4 fruit fly cellular contexts compared by ENCODE assay signal in genomic region chr3L:10227094-10227493, dm6.
TF ChIP-seq lines count a peak whose summit lies in the region.

No protein-coding gene starts in this region.

- no peak for TF ChIP-seq CTCF in whole organism, embryonic (GFP tag; optimal IDR thresholded peaks at IDR 0.05; lab: Kevin White, UChicago)

TF ChIP-seq in whole organism, embryonic, 481 proteins besides CTCF, POLR2A, EP300 and RAD21:
- no peak for TF ChIP-seq Spps (tag; optimal IDR thresholded peaks at IDR 0.05; lab: Kevin White, UChicago)
- TF ChIP-seq CG4404 (GFP tag; IDR thresholded peaks at IDR 0.05; lab: Robert Waterston, UW): 0 out of 2 replicates have a peak, but pooled peaks have one; percentile 15
- TF ChIP-seq prd (optimal IDR thresholded peaks at IDR 0.05; lab: Kevin White, UChicago): no peak
- TF ChIP-seq prd (GFP tag; IDR thresholded peaks at IDR 0.05; lab: Robert Waterston, UW): peak; percentile 18; the same call in 1 of the 3 replicates
- TF ChIP-seq lbe (GFP tag; optimal IDR thresholded peaks at IDR 0.05; lab: Kevin White, UChicago): peak; percentile 15
- 0 out of 2 replicates have a peak, but pooled peaks have one; percentile 13 for TF ChIP-seq Drgx (GFP tag; IDR thresholded peaks at IDR 0.05; lab: Robert Waterston, UW)
TF ChIP-seq in whole organism, embryonic: peak in this region for 4.

TF ChIP-seq in whole organism, prepupa, 60 proteins besides CTCF, POLR2A, EP300 and RAD21 (continues in another document):
- TF ChIP-seq Ets21C (GFP tag; optimal IDR thresholded peaks at IDR 0.05; lab: Kevin White, UChicago) (peak; percentile 23), dac (GFP tag; optimal IDR thresholded peaks at IDR 0.05; lab: Kevin White, UChicago) (no peak), CG8119 (GFP tag; IDR thresholded peaks at IDR 0.05; lab: Robert Waterston, UW) (no peak), CG11294 (GFP tag; IDR thresholded peaks at IDR 0.05; lab: Robert Waterston, UW) (no peak), Smox (GFP tag; optimal IDR thresholded peaks at IDR 0.05; lab: Kevin White, UChicago) (peak; percentile 44), Eip78C (GFP tag; lab: Kevin White, UChicago) (peak; percentile 67), pdm3 (GFP tag; optimal IDR thresholded peaks at IDR 0.05; lab: Kevin White, UChicago) (peak; percentile 13), Sox14 (GFP tag; optimal IDR thresholded peaks at IDR 0.05; lab: Kevin White, UChicago) (peak; percentile 18), fd85E (GFP tag; optimal IDR thresholded peaks at IDR 0.05; lab: Kevin White, UChicago) (no peak), spab (GFP tag; optimal IDR thresholded peaks at IDR 0.05; lab: Kevin White, UChicago) (peak; percentile 16), ss (GFP tag; optimal IDR thresholded peaks at IDR 0.05; lab: Kevin White, UChicago) (peak in 1 of 2 experiments; percentile 41), dsx (GFP tag; optimal IDR thresholded peaks at IDR 0.05; lab: Kevin White, UChicago; ENCODE audit: poor library complexity, severe bottlenecking) (peak; percentile 11), CG7368 (GFP tag; optimal IDR thresholded peaks at IDR 0.05; lab: Kevin White, UChicago) (no peak), CG8319 (GFP tag; optimal IDR thresholded peaks at IDR 0.05; lab: Kevin White, UChicago) (no peak), CG4318 (GFP tag; optimal IDR thresholded peaks at IDR 0.05; lab: Kevin White, UChicago) (no peak), CG11902 (GFP tag; optimal IDR thresholded peaks at IDR 0.05; lab: Kevin White, UChicago) (no peak), CG31627 (GFP tag; optimal IDR thresholded peaks at IDR 0.05; lab: Kevin White, UChicago) (peak; percentile 39), Met (GFP tag; optimal IDR thresholded peaks at IDR 0.05; lab: Kevin White, UChicago) (peak; percentile 51), Eip93F (GFP tag; optimal IDR thresholded peaks at IDR 0.05; lab: Kevin White, UChicago) (no peak), CG9139 (GFP tag; optimal IDR thresholded peaks at IDR 0.05; lab: Kevin White, UChicago) (no peak), CG6792 (GFP tag; optimal IDR thresholded peaks at IDR 0.05; lab: Kevin White, UChicago) (peak; percentile 28), topi (GFP tag; optimal IDR thresholded peaks at IDR 0.05; lab: Kevin White, UChicago) (peak; percentile 31), CG11762 (GFP tag; optimal IDR thresholded peaks at IDR 0.05; lab: Kevin White, UChicago; ENCODE audit: insufficient read depth) (no peak), Sox15 (GFP tag; optimal IDR thresholded peaks at IDR 0.05; lab: Kevin White, UChicago) (no peak), CG10669 (GFP tag; optimal IDR thresholded peaks at IDR 0.05; lab: Kevin White, UChicago) (peak; percentile 40), CG34406 (GFP tag; optimal IDR thresholded peaks at IDR 0.05; lab: Kevin White, UChicago) (no peak), net (GFP tag; optimal IDR thresholded peaks at IDR 0.05; lab: Kevin White, UChicago) (no peak), CG10631 (GFP tag; optimal IDR thresholded peaks at IDR 0.05; lab: Kevin White, UChicago) (no peak)

TF ChIP-seq in whole organism, pupa, 21 proteins besides CTCF, POLR2A, EP300 and RAD21:
- TF ChIP-seq CG17806 (tag; optimal IDR thresholded peaks at IDR 0.05; lab: Kevin White, UChicago) (peak; percentile 6), CG14655 (GFP tag; optimal IDR thresholded peaks at IDR 0.05; lab: Kevin White, UChicago) (peak; percentile 30), CG8159 (tag; optimal IDR thresholded peaks at IDR 0.05; lab: Kevin White, UChicago) (peak; percentile 64), CG4496 (GFP tag; IDR thresholded peaks at IDR 0.05; lab: Robert Waterston, UW) (0 out of 3 replicates have a peak, but pooled peaks have one; percentile 33), D1 (tag; optimal IDR thresholded peaks at IDR 0.05; lab: Kevin White, UChicago) (no peak), Ets98B (GFP tag; IDR thresholded peaks at IDR 0.05; lab: Robert Waterston, UW) (no peak), fd96Ca (GFP tag; IDR thresholded peaks at IDR 0.05; lab: Robert Waterston, UW) (0 out of 3 replicates have a peak, but pooled peaks have one; percentile 24), Snoo (tag; optimal IDR thresholded peaks at IDR 0.05; lab: Kevin White, UChicago) (no peak), CG9948 (tag; optimal IDR thresholded peaks at IDR 0.05; lab: Kevin White, UChicago) (peak; percentile 24), CG34367 (tag; optimal IDR thresholded peaks at IDR 0.05; lab: Kevin White, UChicago) (peak; percentile 35), CG10348 (GFP tag; IDR thresholded peaks at IDR 0.05; lab: Robert Waterston, UW) (no peak), CG12605 (GFP tag; IDR thresholded peaks at IDR 0.05; lab: Robert Waterston, UW) (no peak), CG13204 (GFP tag; optimal IDR thresholded peaks at IDR 0.05; lab: Kevin White, UChicago) (no peak), rn (GFP tag; IDR thresholded peaks at IDR 0.05; lab: Robert Waterston, UW) (no peak), CG15710 (tag; optimal IDR thresholded peaks at IDR 0.05; lab: Kevin White, UChicago) (peak; percentile 57), CG8301 (tag; optimal IDR thresholded peaks at IDR 0.05; lab: Kevin White, UChicago) (no peak), EcR (GFP tag; optimal IDR thresholded peaks at IDR 0.05; lab: Kevin White, UChicago) (no peak)

TF ChIP-seq in whole organism, wandering third instar larva, 38 proteins besides CTCF, POLR2A, EP300 and RAD21:
- peak; percentile 1 for TF ChIP-seq dmrt93B (GFP tag; optimal IDR thresholded peaks at IDR 0.05; lab: Kevin White, UChicago)
- TF ChIP-seq Myc (optimal IDR thresholded peaks at IDR 0.05; lab: Kevin White, UChicago): no peak
- TF ChIP-seq rgr (GFP tag; optimal IDR thresholded peaks at IDR 0.05; lab: Kevin White, UChicago): peak; percentile 41
- TF ChIP-seq CrebA (GFP tag; optimal IDR thresholded peaks at IDR 0.05; lab: Kevin White, UChicago; ENCODE audit: borderline replicate concordance): no peak
- no peak for TF ChIP-seq tai (GFP tag; optimal IDR thresholded peaks at IDR 0.05; lab: Kevin White, UChicago)
- peak; percentile 13 for TF ChIP-seq Hnf4 (GFP tag; optimal IDR thresholded peaks at IDR 0.05; lab: Kevin White, UChicago)
- TF ChIP-seq h (GFP tag; optimal IDR thresholded peaks at IDR 0.05; lab: Kevin White, UChicago): peak; percentile 75
- TF ChIP-seq sage (GFP tag; optimal IDR thresholded peaks at IDR 0.05; lab: Kevin White, UChicago): no peak
- peak; percentile 58 for TF ChIP-seq HLH106 (tag; optimal IDR thresholded peaks at IDR 0.05; lab: Kevin White, UChicago)
- TF ChIP-seq foxo (GFP tag; optimal IDR thresholded peaks at IDR 0.05; lab: Kevin White, UChicago): peak in 1 of 2 experiments; percentile 69
- TF ChIP-seq Rel (GFP tag; optimal IDR thresholded peaks at IDR 0.05; lab: Kevin White, UChicago): no peak
- no peak for TF ChIP-seq Rel (tag; optimal IDR thresholded peaks at IDR 0.05; lab: Kevin White, UChicago)
- TF ChIP-seq N (GFP tag; optimal IDR thresholded peaks at IDR 0.05; lab: Kevin White, UChicago): no peak
- TF ChIP-seq woc (GFP tag; optimal IDR thresholded peaks at IDR 0.05; lab: Kevin White, UChicago): peak; percentile 35
- peak; percentile 50 for TF ChIP-seq ey (GFP tag; optimal IDR thresholded peaks at IDR 0.05; lab: Kevin White, UChicago)
- TF ChIP-seq br (GFP tag; optimal IDR thresholded peaks at IDR 0.05; lab: Kevin White, UChicago): peak; percentile 43
- peak; percentile 62 for TF ChIP-seq fru (GFP tag; optimal IDR thresholded peaks at IDR 0.05; lab: Kevin White, UChicago)
- no peak for TF ChIP-seq Abd-B (GFP tag; optimal IDR thresholded peaks at IDR 0.05; lab: Kevin White, UChicago)
- TF ChIP-seq Sp1 (GFP tag; optimal IDR thresholded peaks at IDR 0.05; lab: Kevin White, UChicago): peak; percentile 34
- peak; percentile 41 for TF ChIP-seq OdsH (GFP tag; optimal IDR thresholded peaks at IDR 0.05; lab: Kevin White, UChicago)

Comparison
In these comparisons a context has a peak if more than half of its experiments do, and no peak if none do; other contexts are left out.
1. Of the 7 proteins assayed by ChIP-seq in both whole organism, embryonic and whole organism, prepupa: peak only in whole organism, embryonic: none; only in whole organism, prepupa: Hr39; in both: none; in neither: 6.